Fruit fly (Drosophila melanogaster) whole organism, prepupa: ENCODE results near the gene CG10011.
A peak's percentile ranks its signal among the peaks of the same experiment; 100 is the strongest.

Source experiments
- Blimp-1 ChIP-seq: fragments of 200-800 bp; sonication (Bioruptor generic); optimal IDR thresholded peaks from 3 replicates; lab custom pipeline; 2017; ENCODE audit warnings: missing biosample characterization, missing genetic modification characterization, mild to moderate bottlenecking, moderate library complexity, missing genetic modification reagents
- CG11294 ChIP-seq: fragments of 200-800 bp; sonication (Bioruptor generic); IDR thresholded peaks from 2 replicates; pipeline ENCODE4 v1.3.6; 2022; ENCODE audit warnings: missing biosample characterization, missing genetic modification characterization
- CG11762 ChIP-seq: fragments of 200-800 bp; sonication (Bioruptor generic); optimal IDR thresholded peaks from 3 replicates; lab custom pipeline; 2016; ENCODE audit warnings: missing biosample characterization, missing genetic modification characterization; ENCODE audit not compliant: insufficient read depth
- CG11902 ChIP-seq: fragments of 200-800 bp; sonication (Bioruptor generic); optimal IDR thresholded peaks from 3 replicates; lab custom pipeline; 2016; ENCODE audit warnings: missing biosample characterization, missing genetic modification characterization
- CG15336 ChIP-seq: fragments of 200-800 bp; sonication (Bioruptor generic); IDR thresholded peaks from 2 replicates; pipeline ENCODE4 v1.3.6; 2022; ENCODE audit warnings: missing biosample characterization, missing genetic modification characterization
- CG1621 ChIP-seq: fragments of 200-800 bp; sonication (Bioruptor generic); optimal IDR thresholded peaks from 3 replicates; lab custom pipeline; 2018; ENCODE audit warnings: missing biosample characterization, mild to moderate bottlenecking, missing genetic modification characterization
- CG31627 ChIP-seq: fragments of 200-800 bp; sonication (Bioruptor generic); optimal IDR thresholded peaks from 3 replicates; lab custom pipeline; 2016; ENCODE audit warnings: missing biosample characterization, missing genetic modification characterization
- CG32006 ChIP-seq: fragments of 200-800 bp; sonication (Bioruptor generic); optimal IDR thresholded peaks from 3 replicates; lab custom pipeline; 2017; ENCODE audit warnings: missing biosample characterization, mild to moderate bottlenecking, missing genetic modification characterization
- CG3919 ChIP-seq: fragments of 200-800 bp; sonication (Bioruptor generic); optimal IDR thresholded peaks from 3 replicates; lab custom pipeline; 2016; ENCODE audit warnings: missing biosample characterization, missing genetic modification characterization
- CG6163 ChIP-seq: fragments of 200-800 bp; sonication (Bioruptor generic); IDR thresholded peaks from 3 replicates; pipeline ENCODE4 v1.3.6; 2022; ENCODE audit warnings: missing biosample characterization, missing genetic modification characterization
- CG6276 ChIP-seq: fragments of 200-800 bp; sonication (Bioruptor generic); optimal IDR thresholded peaks from 2 replicates; lab custom pipeline; 2017; ENCODE audit warnings: missing biosample characterization, mild to moderate bottlenecking, missing genetic modification characterization
- CG6854 ChIP-seq: fragments of 200-800 bp; sonication (Bioruptor generic); optimal IDR thresholded peaks from 2 replicates; lab custom pipeline; 2017; ENCODE audit warnings: missing biosample characterization, mild to moderate bottlenecking, missing genetic modification characterization
- CG8119 ChIP-seq: fragments of 200-800 bp; sonication (Bioruptor generic); IDR thresholded peaks from 3 replicates; pipeline ENCODE4 v1.3.6; 2022; ENCODE audit warnings: missing biosample characterization, missing genetic modification characterization
- CG8319 ChIP-seq: fragments of 200-800 bp; sonication (Bioruptor generic); optimal IDR thresholded peaks from 3 replicates; lab custom pipeline; 2016; ENCODE audit warnings: missing biosample characterization, missing genetic modification characterization
- CG8632 ChIP-seq: fragments of 200-800 bp; sonication (Bioruptor generic); optimal IDR thresholded peaks from 3 replicates; lab custom pipeline; 2016; ENCODE audit warnings: missing biosample characterization, missing genetic modification characterization
- Eip78C ChIP-seq: fragments of 200-800 bp; sonication (Bioruptor generic); peaks from one replicate; lab custom pipeline; 2016; ENCODE audit warnings: missing biosample characterization, missing genetic modification characterization
- Ets21C ChIP-seq: fragments of 200-800 bp; sonication (Bioruptor generic); optimal IDR thresholded peaks from 3 replicates; lab custom pipeline; 2016; ENCODE audit warnings: missing biosample characterization, missing genetic modification characterization
- Ets96B ChIP-seq: fragments of 200-800 bp; optimal IDR thresholded peaks from 2 replicates; lab custom pipeline; 2019; ENCODE audit warnings: missing biosample characterization, mild to moderate bottlenecking, missing genetic modification characterization, moderate library complexity
- Gug ChIP-seq: fragments of 200-800 bp; sonication (Bioruptor generic); IDR thresholded peaks from 2 replicates; pipeline ENCODE4 v1.3.6; 2022; ENCODE audit warnings: missing biosample characterization, missing genetic modification characterization
- Hr38 ChIP-seq: sonication (Bioruptor generic); optimal IDR thresholded peaks from 2 replicates; lab custom pipeline; 2016; ENCODE audit warnings: missing biosample characterization, missing genetic modification characterization
- Hr39 ChIP-seq: fragments of 200-800 bp; sonication (Bioruptor generic); optimal IDR thresholded peaks from 2 replicates; lab custom pipeline; 2016; ENCODE audit warnings: missing biosample characterization, missing genetic modification characterization
- Lpt ChIP-seq: fragments of 200-800 bp; sonication (Bioruptor generic); optimal IDR thresholded peaks from 3 replicates; lab custom pipeline; 2016; ENCODE audit warnings: missing biosample characterization, missing genetic modification characterization
- Sox15 ChIP-seq: fragments of 200-800 bp; sonication (Bioruptor generic); optimal IDR thresholded peaks from 3 replicates; lab custom pipeline; 2016; ENCODE audit warnings: missing biosample characterization, missing genetic modification characterization
- achi ChIP-seq: fragments of 200-800 bp; sonication (Bioruptor generic); optimal IDR thresholded peaks from 3 replicates; lab custom pipeline; 2016; ENCODE audit warnings: missing biosample characterization, missing genetic modification characterization
- acj6 ChIP-seq: fragments of 200-800 bp; sonication (Bioruptor generic); optimal IDR thresholded peaks from 3 replicates; lab custom pipeline; 2016; ENCODE audit warnings: missing biosample characterization, missing genetic modification characterization
- cyc ChIP-seq: fragments of 200-800 bp; sonication (Bioruptor generic); optimal IDR thresholded peaks from 3 replicates; lab custom pipeline; 2016; ENCODE audit warnings: missing biosample characterization, missing genetic modification characterization
- dac ChIP-seq: fragments of 200-800 bp; sonication (Bioruptor generic); optimal IDR thresholded peaks from 2 replicates; lab custom pipeline; 2017; ENCODE audit warnings: missing biosample characterization, mild to moderate bottlenecking, missing genetic modification characterization
- dsx ChIP-seq: fragments of 200-800 bp; optimal IDR thresholded peaks from 3 replicates; lab custom pipeline; 2019; ENCODE audit warnings: missing biosample characterization, mild to moderate bottlenecking, missing genetic modification characterization, moderate library complexity; ENCODE audit not compliant: poor library complexity, severe bottlenecking
- eg ChIP-seq: fragments of 200-800 bp; sonication (Bioruptor generic); IDR thresholded peaks from 3 replicates; pipeline ENCODE4 v1.3.6; 2022; ENCODE audit warnings: missing biosample characterization, missing genetic modification characterization
- esn ChIP-seq: fragments of 200-800 bp; sonication (Bioruptor generic); optimal IDR thresholded peaks from 2 replicates; lab custom pipeline; 2016; ENCODE audit warnings: missing biosample characterization, mild to moderate bottlenecking, missing genetic modification characterization, moderate library complexity
- fd59A ChIP-seq: fragments of 200-800 bp; sonication (Bioruptor generic); optimal IDR thresholded peaks from 2 replicates; lab custom pipeline; 2017; ENCODE audit warnings: missing biosample characterization, mild to moderate bottlenecking, missing genetic modification characterization, missing genetic modification reagents
- fd85E ChIP-seq: fragments of 200-800 bp; sonication (Bioruptor generic); optimal IDR thresholded peaks from 3 replicates; lab custom pipeline; 2016; ENCODE audit warnings: missing biosample characterization, missing genetic modification characterization
- fkh ChIP-seq: fragments of 200-800 bp; sonication (Bioruptor generic); optimal IDR thresholded peaks from 3 replicates; lab custom pipeline; 2017; ENCODE audit warnings: missing biosample characterization, mild to moderate bottlenecking, missing genetic modification characterization, moderate library complexity
- net ChIP-seq: fragments of 200-800 bp; sonication (Bioruptor generic); optimal IDR thresholded peaks from 3 replicates; lab custom pipeline; 2016; ENCODE audit warnings: missing biosample characterization, missing genetic modification characterization
- pdm3 ChIP-seq: fragments of 200-800 bp; sonication (Bioruptor generic); optimal IDR thresholded peaks from 3 replicates; lab custom pipeline; 2016; ENCODE audit warnings: missing biosample characterization, missing genetic modification characterization
- salr ChIP-seq, 2 experiments: fragments of 200-800 bp; sonication (Bioruptor generic); optimal IDR thresholded peaks; 3 replicates each; lab custom pipeline; 2016 to 2018; ENCODE audit warnings: missing biosample characterization in 2 of 2, missing genetic modification characterization in 2 of 2, mild to moderate bottlenecking in 1 of 2
- ss ChIP-seq, 2 experiments: fragments of 200-800 bp; sonication (Bioruptor generic); optimal IDR thresholded peaks; 2 replicates in 1 of 2; 3 replicates in 1 of 2; lab custom pipeline; 2017 to 2018; ENCODE audit warnings: mild to moderate bottlenecking in 2 of 2, missing biosample characterization in 2 of 2, missing genetic modification characterization in 2 of 2, moderate library complexity in 1 of 2
- svp ChIP-seq: fragments of 200-800 bp; sonication (Bioruptor generic); peaks from one replicate; lab custom pipeline; 2016; ENCODE audit warnings: missing biosample characterization, missing genetic modification characterization
- topi ChIP-seq: fragments of 200-800 bp; sonication (Bioruptor generic); optimal IDR thresholded peaks from 3 replicates; lab custom pipeline; 2016; ENCODE audit warnings: missing biosample characterization, missing genetic modification characterization
- vri ChIP-seq: fragments of 200-800 bp; sonication (Bioruptor generic); optimal IDR thresholded peaks from 3 replicates; lab custom pipeline; 2016; ENCODE audit warnings: missing biosample characterization, mild to moderate bottlenecking, missing genetic modification characterization

CG10011 gene

dm6 chr3R:28631753-28632152 lies 3.1 kb downstream of the CG10011 start (continued):
- TF ChIP-seq CG1621 (tag; lab: Kevin White, UChicago) (no peak), Lpt (peak; percentile 46), CG11294 (GFP tag; lab: Robert Waterston, UW) (peak; percentile 40; the same call in 1 of the 2 replicates), fd85E (no peak), Eip78C (GFP tag; lab: Kevin White, UChicago) (peak; percentile 77), ss (GFP tag; optimal IDR thresholded peaks at IDR 0.05; lab: Kevin White, UChicago) (no peak), Hr39 (peak; percentile 26), Ets96B (tag; lab: Kevin White, UChicago) (peak; percentile 26), pdm3 (GFP tag; lab: Kevin White, UChicago) (peak; percentile 17), CG11762 (GFP tag; lab: Kevin White, UChicago) (peak; percentile 28), Hr38 (no peak), CG8319 (GFP tag; lab: Kevin White, UChicago) (no peak), acj6 (GFP tag; lab: Kevin White, UChicago) (peak; percentile 41), achi (GFP tag; lab: Kevin White, UChicago) (peak; percentile 66), Sox15 (GFP tag; lab: Kevin White, UChicago) (no peak), Ets21C (peak; percentile 17), CG3919 (GFP tag; lab: Kevin White, UChicago) (peak; percentile 62), CG6854 (no peak), CG11902 (GFP tag; lab: Kevin White, UChicago) (peak; percentile 35), Gug (GFP tag; lab: Robert Waterston, UW) (0 out of 2 replicates have a peak, but pooled peaks have one; percentile 48), topi (GFP tag; lab: Kevin White, UChicago) (peak; percentile 57), dsx (GFP tag; lab: Kevin White, UChicago) (peak; percentile 30), eg (GFP tag; lab: Robert Waterston, UW) (peak; percentile 78), CG15336 (peak; percentile 61), svp (GFP tag; lab: Kevin White, UChicago) (peak; percentile 54), cyc (GFP tag; lab: Kevin White, UChicago) (peak; percentile 75), CG31627 (GFP tag; lab: Kevin White, UChicago) (no peak), fkh (no peak), net (GFP tag; lab: Kevin White, UChicago) (no peak), Blimp-1 (no peak)
- TF ChIP-seq, all 60 proteins: peak for 37

- TF ChIP-seq CG32006 (GFP tag; lab: Kevin White, UChicago): no peak
- TF ChIP-seq vri (GFP tag; lab: Kevin White, UChicago): no peak
- TF ChIP-seq CG6276 (GFP tag; lab: Kevin White, UChicago): peak; percentile 48
- TF ChIP-seq CG6163 (GFP tag; lab: Robert Waterston, UW): no peak
- TF ChIP-seq Gug (GFP tag; lab: Robert Waterston, UW): no peak
- TF ChIP-seq CG8632: no peak
- no peak for TF ChIP-seq Lpt
- TF ChIP-seq esn: no peak
- no peak for TF ChIP-seq salr (GFP tag; optimal IDR thresholded peaks at IDR 0.05; lab: Kevin White, UChicago)
- no peak for TF ChIP-seq fd59A (GFP tag; lab: Kevin White, UChicago)
- TF ChIP-seq dac (GFP tag; lab: Kevin White, UChicago): no peak
- peak; percentile 68; the same call in 2 of the 3 replicates for TF ChIP-seq CG8119 (GFP tag; lab: Robert Waterston, UW)
- TF ChIP-seq dsx (GFP tag; lab: Kevin White, UChicago): no peak
- peak; percentile 56 for TF ChIP-seq CG15336
- TF ChIP-seq CG11294 (GFP tag; lab: Robert Waterston, UW): no peak
- no peak for TF ChIP-seq fd85E
- peak; percentile 55; the same call in 1 of the 3 replicates for TF ChIP-seq eg (GFP tag; lab: Robert Waterston, UW)
- TF ChIP-seq CG11762 (GFP tag; lab: Kevin White, UChicago): no peak
- TF ChIP-seq Sox15 (GFP tag; lab: Kevin White, UChicago): no peak
- no peak for TF ChIP-seq CG1621 (tag; lab: Kevin White, UChicago)
Measured at dm6 chr3R:28630861-28631260, 4.0 kb downstream of the CG10011 start.
